Worm (Caenorhabditis elegans): Measurements from ENCODE around the gene R07E5.4.

DNA sequence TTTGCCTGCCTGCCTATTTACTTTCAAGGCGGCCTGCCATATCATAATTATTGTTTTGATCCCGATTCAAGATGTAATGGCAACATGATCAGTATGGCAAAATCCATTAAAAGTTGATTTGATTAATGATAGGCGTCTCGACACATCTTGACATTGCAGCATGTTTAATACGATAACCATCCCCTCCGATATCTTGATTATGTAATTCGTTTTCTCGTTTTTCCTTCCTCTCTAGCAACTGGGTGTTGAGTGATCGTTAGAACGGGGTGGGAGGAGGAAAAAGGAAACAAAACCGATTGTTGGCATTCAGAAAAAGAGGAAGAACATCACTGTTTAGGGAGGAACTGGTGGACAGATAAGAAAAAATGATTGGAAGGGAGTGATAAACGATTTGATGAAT lies 2.7 kb upstream of the R07E5.4 start:
- TF ChIP-seq skn-1 (tag; optimal IDR thresholded peaks at IDR 0.05), result no peak
- TF ChIP-seq ces-1 (GFP tag; optimal IDR thresholded peaks at IDR 0.05), result no peak
- TF ChIP-seq aly-2 (tag; optimal IDR thresholded peaks at IDR 0.05), result no peak
